Worm (Caenorhabditis elegans): Measurements from ENCODE around the gene pcp-5.

The pcp-5 gene

ce11 chrIII:7907515-7907914 lies at the start of gene pcp-5:
pcp-5 (minus strand) TSS chrIII:7907615.
- peak; percentile 48 for TF ChIP-seq rnt-1 (tag; optimal IDR thresholded peaks at IDR 0.05)
- TF ChIP-seq alr-1 (tag; optimal IDR thresholded peaks at IDR 0.05; ENCODE audit: borderline replicate concordance), result no peak
- peak; percentile 36 for TF ChIP-seq nhr-71 (tag; optimal IDR thresholded peaks at IDR 0.05)

- no peak for TF ChIP-seq efl-1 (optimal IDR thresholded peaks at IDR 0.05)
- TF ChIP-seq efl-1 (GFP tag; optimal IDR thresholded peaks at IDR 0.05 in 1 of 2), result peak in 1 of 2 experiments; percentile 43
- no peak for TF ChIP-seq nhr-76 (tag; optimal IDR thresholded peaks at IDR 0.05)
- TF ChIP-seq ceh-90 (tag; optimal IDR thresholded peaks at IDR 0.05), result no peak
- no peak for TF ChIP-seq unc-62 (GFP tag; optimal IDR thresholded peaks at IDR 0.05)
- no peak for TF ChIP-seq grh-1 (GFP tag; IDR thresholded peaks at IDR 0.05)
These were observed 49.5 kb upstream of the pcp-5 start, which contains the start of gene C29E4.9 for ce11 chrIII:7956965-7957364. C29E4.9 (minus strand) TSS chrIII:7957065.

ce11 chrIII:7953208-7953607 lies 45.8 kb upstream of the pcp-5 start, which contains the start of gene let-754:
let-754 (minus strand) TSS chrIII:7953308.
- TF ChIP-seq elt-3 (tag; optimal IDR thresholded peaks at IDR 0.05) (no peak), sox-4 (tag; optimal IDR thresholded peaks at IDR 0.05) (no peak), jun-1 (tag; optimal IDR thresholded peaks at IDR 0.05) (no peak), nhr-71 (tag; optimal IDR thresholded peaks at IDR 0.05) (no peak), ama-1 (optimal IDR thresholded peaks at IDR 0.05) (no peak), unc-86 (tag; optimal IDR thresholded peaks at IDR 0.05) (no peak), ceh-8 (GFP tag; optimal IDR thresholded peaks at IDR 0.05) (no peak), irx-1 (tag; optimal IDR thresholded peaks at IDR 0.05) (no peak), ceh-90 (tag; optimal IDR thresholded peaks at IDR 0.05) (no peak), C04F5.9 (tag; optimal IDR thresholded peaks at IDR 0.05) (no peak), isw-1 (GFP tag; IDR thresholded peaks at IDR 0.05) (no peak), zip-4 (GFP tag; optimal IDR thresholded peaks at IDR 0.05) (no peak), tlp-1 (tag; optimal IDR thresholded peaks at IDR 0.05) (no peak), nhr-11 (tag; optimal IDR thresholded peaks at IDR 0.05) (no peak), egl-27 (tag; optimal IDR thresholded peaks at IDR 0.05) (no peak), fos-1 (tag; optimal IDR thresholded peaks at IDR 0.05) (no peak), C16A3.4 (tag; optimal IDR thresholded peaks at IDR 0.05) (no peak), Y116A8C.19 (tag; optimal IDR thresholded peaks at IDR 0.05; ENCODE audit: borderline replicate concordance) (no peak)

ce11 chrIII:7952077-7952765 lies 44.8 kb upstream of the pcp-5 start, which contains the start of gene C29E4.15:
C29E4.15 (plus strand) TSS chrIII:7952623.
- TF ChIP-seq efl-1 (optimal IDR thresholded peaks at IDR 0.05), result peak; percentile 92
- peak; percentile 90 to 98 for TF ChIP-seq efl-1 (GFP tag; optimal IDR thresholded peaks at IDR 0.05 in 1 of 2)
- TF ChIP-seq unc-30 (tag; optimal IDR thresholded peaks at IDR 0.05), result no peak
- peak; percentile 58 for TF ChIP-seq snu-23 (GFP tag; optimal IDR thresholded peaks at IDR 0.05)
- TF ChIP-seq aly-2 (tag; optimal IDR thresholded peaks at IDR 0.05), result no peak
- peak; percentile 34 for TF ChIP-seq skn-1 (tag; optimal IDR thresholded peaks at IDR 0.05)
- no peak for TF ChIP-seq lin-39 (tag; optimal IDR thresholded peaks at IDR 0.05)
- peak; percentile 47 for TF ChIP-seq swsn-7 (tag; optimal IDR thresholded peaks at IDR 0.05)
- no peak for TF ChIP-seq Y116A8C.19 (tag; optimal IDR thresholded peaks at IDR 0.05; ENCODE audit: borderline replicate concordance)
- no peak for TF ChIP-seq ceh-90 (tag; optimal IDR thresholded peaks at IDR 0.05)
- no peak for TF ChIP-seq C16A3.4 (tag; optimal IDR thresholded peaks at IDR 0.05)
- no peak for TF ChIP-seq nhr-85 (tag)
- no peak for TF ChIP-seq grh-1 (GFP tag; IDR thresholded peaks at IDR 0.05)
- no peak for TF ChIP-seq sup-37 (GFP tag; optimal IDR thresholded peaks at IDR 0.05)
- TF ChIP-seq dsc-1 (tag; optimal IDR thresholded peaks at IDR 0.05), result no peak
- TF ChIP-seq mep-1 (tag; optimal IDR thresholded peaks at IDR 0.05), result no peak
- no peak for TF ChIP-seq lin-13 (GFP tag; optimal IDR thresholded peaks at IDR 0.05)
- TF ChIP-seq unc-130 (tag; optimal IDR thresholded peaks at IDR 0.05), result no peak
- no peak for TF ChIP-seq mab-9 (GFP tag; IDR thresholded peaks at IDR 0.05)
- TF ChIP-seq vab-15 (tag; optimal IDR thresholded peaks at IDR 0.05), result no peak
- TF ChIP-seq nhr-237 (tag; optimal IDR thresholded peaks at IDR 0.05), result no peak
- TF ChIP-seq sptf-1 (tag; optimal IDR thresholded peaks at IDR 0.05), result no peak
- no peak for TF ChIP-seq hlh-4 (tag; optimal IDR thresholded peaks at IDR 0.05)
- no peak for TF ChIP-seq zip-4 (GFP tag; optimal IDR thresholded peaks at IDR 0.05)
- TF ChIP-seq egl-27 (tag; optimal IDR thresholded peaks at IDR 0.05), result no peak
- no peak for TF ChIP-seq elt-3 (tag; optimal IDR thresholded peaks at IDR 0.05)
- TF ChIP-seq hlh-17 (GFP tag; optimal IDR thresholded peaks at IDR 0.05; ENCODE audit: borderline replicate concordance), result no peak
- TF ChIP-seq isw-1 (GFP tag; IDR thresholded peaks at IDR 0.05), result peak; percentile 33; the same call in 1 of the 2 replicates
- no peak for TF ChIP-seq ceh-88 (GFP tag; IDR thresholded peaks at IDR 0.05)
- no peak for TF ChIP-seq aha-1 (tag; optimal IDR thresholded peaks at IDR 0.05)
- TF ChIP-seq lir-3 (tag; optimal IDR thresholded peaks at IDR 0.05; ENCODE audit: poor library complexity), result no peak

All from whole organism, L1 larva.